Worm (Caenorhabditis elegans) whole organism, L1 larva: ENCODE data around the gene srh-95.
A peak's percentile ranks its signal among the peaks of the same experiment; 100 is the strongest.

ENCODE experiments used
- C16A3.4 ChIP-seq: fragments of 150-350 bp; optimal IDR thresholded peaks from 2 replicates; lab custom pipeline; 2014; ENCODE audit warnings: missing biosample characterization, missing genetic modification characterization
- Y116A8C.19 ChIP-seq: sonication (generic microtip); optimal IDR thresholded peaks from 2 replicates; lab custom pipeline; 2016; ENCODE audit warnings: missing compliant biosample characterization, missing genetic modification characterization, borderline replicate concordance
- aha-1 ChIP-seq: fragments of 150-350 bp; optimal IDR thresholded peaks from 2 replicates; lab custom pipeline; 2014; ENCODE audit warnings: missing biosample characterization, missing genetic modification characterization
- ama-1 ChIP-seq: fragments of 150-350 bp; optimal IDR thresholded peaks from 2 replicates; lab custom pipeline; 2014
- blmp-1 ChIP-seq: fragments of 150-350 bp; optimal IDR thresholded peaks from 2 replicates; lab custom pipeline; 2014; ENCODE audit warnings: missing biosample characterization, missing genetic modification characterization
- ceh-63 ChIP-seq: fragments of 200-800 bp; sonication (Bioruptor generic); optimal IDR thresholded peaks from 2 replicates; lab custom pipeline; 2018; ENCODE audit warnings: mild to moderate bottlenecking, missing genetic modification characterization, missing compliant biosample characterization
- ceh-88 ChIP-seq: fragments of 200-800 bp; sonication (Bioruptor generic); IDR thresholded peaks from 2 replicates; pipeline ENCODE4 v1.3.6; 2022; ENCODE audit warnings: missing genetic modification characterization, missing compliant biosample characterization
- ceh-90 ChIP-seq: sonication (generic microtip); optimal IDR thresholded peaks from 2 replicates; lab custom pipeline; 2016; ENCODE audit warnings: missing genetic modification characterization, missing compliant biosample characterization
- dpl-1 ChIP-seq, 3 experiments: fragments of 150-350 bp in 2 of 3; sonication (generic microtip) in 1 of 3; optimal IDR thresholded peaks; 2 replicates each; lab custom pipeline; 2014 to 2017; ENCODE audit warnings: missing biosample characterization in 3 of 3, missing genetic modification characterization in 3 of 3, missing genetic modification reagents in 3 of 3
- dsc-1 ChIP-seq: sonication (generic microtip); optimal IDR thresholded peaks from 2 replicates; lab custom pipeline; 2016; ENCODE audit warnings: mild to moderate bottlenecking, missing genetic modification characterization, missing compliant biosample characterization
- efl-3 ChIP-seq: fragments of 200-800 bp; sonication (Bioruptor generic); optimal IDR thresholded peaks from 2 replicates; lab custom pipeline; 2018; ENCODE audit warnings: mild to moderate bottlenecking, missing genetic modification characterization, missing compliant biosample characterization
- elt-2 ChIP-seq: sonication (generic microtip); optimal IDR thresholded peaks from 2 replicates; lab custom pipeline; 2016; ENCODE audit warnings: missing genetic modification characterization, mild to moderate bottlenecking, inconsistent platforms, missing compliant biosample characterization, missing genetic modification reagents
- ets-5 ChIP-seq: fragments of 200-800 bp; sonication (Bioruptor generic); IDR thresholded peaks from 2 replicates; pipeline ENCODE4 v1.3.6; 2022; ENCODE audit warnings: missing genetic modification characterization, missing compliant biosample characterization
- fkh-4 ChIP-seq: sonication (generic microtip); optimal IDR thresholded peaks from 2 replicates; lab custom pipeline; 2016; ENCODE audit warnings: missing compliant biosample characterization, missing genetic modification characterization, borderline replicate concordance
- grh-1 ChIP-seq: fragments of 200-800 bp; sonication (Bioruptor generic); IDR thresholded peaks from 2 replicates; pipeline ENCODE4 v1.3.6; 2022; ENCODE audit warnings: missing genetic modification reagents, missing genetic modification characterization, missing compliant biosample characterization
- hlh-17 ChIP-seq: fragments of 200-800 bp; sonication (Bioruptor generic); optimal IDR thresholded peaks from 2 replicates; lab custom pipeline; 2018; ENCODE audit warnings: missing genetic modification characterization, mild to moderate bottlenecking, missing compliant biosample characterization, moderate library complexity, borderline replicate concordance
- hlh-4 ChIP-seq: sonication (generic microtip); optimal IDR thresholded peaks from 2 replicates; lab custom pipeline; 2016; ENCODE audit warnings: mild to moderate bottlenecking, missing genetic modification characterization, missing compliant biosample characterization
- hpl-2 ChIP-seq: fragments of 150-350 bp; optimal IDR thresholded peaks from 2 replicates; lab custom pipeline; 2014; ENCODE audit warnings: missing biosample characterization, missing genetic modification reagents, missing genetic modification characterization
- jun-1 ChIP-seq: fragments of 150-350 bp; optimal IDR thresholded peaks from 2 replicates; lab custom pipeline; 2014; ENCODE audit warnings: missing biosample characterization, missing genetic modification reagents, missing genetic modification characterization
- lin-15B ChIP-seq: fragments of 150-350 bp; sonication (generic microtip); optimal IDR thresholded peaks from 3 replicates; lab custom pipeline; 2014; ENCODE audit warnings: missing biosample characterization, missing genetic modification characterization
- lin-35 ChIP-seq, 2 experiments: fragments of 150-350 bp; optimal IDR thresholded peaks; 2 replicates each; lab custom pipeline; 2014; ENCODE audit warnings: missing biosample characterization in 2 of 2, missing genetic modification characterization in 2 of 2, missing genetic modification reagents in 2 of 2
- mep-1 ChIP-seq: fragments of 150-350 bp; optimal IDR thresholded peaks from 2 replicates; lab custom pipeline; 2014; ENCODE audit warnings: missing biosample characterization, missing genetic modification characterization
- nhr-20 ChIP-seq: sonication (generic microtip); optimal IDR thresholded peaks from 2 replicates; lab custom pipeline; 2016; ENCODE audit warnings: mild to moderate bottlenecking, missing genetic modification characterization, missing compliant biosample characterization
- nhr-47 ChIP-seq: sonication (generic microtip); optimal IDR thresholded peaks from 2 replicates; lab custom pipeline; 2016; ENCODE audit warnings: mild to moderate bottlenecking, missing genetic modification characterization, moderate library complexity, missing compliant biosample characterization
- nhr-76 ChIP-seq: sonication (generic microtip); optimal IDR thresholded peaks from 2 replicates; lab custom pipeline; 2017; ENCODE audit warnings: missing biosample characterization, missing genetic modification characterization
- nhr-84 ChIP-seq: sonication (generic microtip); optimal IDR thresholded peaks from 2 replicates; lab custom pipeline; 2017; ENCODE audit warnings: missing biosample characterization, missing genetic modification characterization
- nhr-85 ChIP-seq: sonication (generic microtip); peaks from one replicate; lab custom pipeline; 2016; ENCODE audit warnings: missing genetic modification characterization, inconsistent platforms, missing compliant biosample characterization
- nhr-90 ChIP-seq: sonication (generic microtip); optimal IDR thresholded peaks from 2 replicates; lab custom pipeline; 2016; ENCODE audit warnings: mild to moderate bottlenecking, missing genetic modification characterization, missing compliant biosample characterization; ENCODE audit not compliant: poor library complexity
- pax-3 ChIP-seq: fragments of 200-800 bp; sonication (Bioruptor generic); optimal IDR thresholded peaks from 2 replicates; lab custom pipeline; 2018; ENCODE audit warnings: mild to moderate bottlenecking, missing genetic modification characterization, moderate library complexity, missing compliant biosample characterization
- pqm-1 ChIP-seq: sonication (generic microtip); optimal IDR thresholded peaks from 3 replicates; lab custom pipeline; 2017; ENCODE audit warnings: missing biosample characterization, missing genetic modification characterization
- rnt-1 ChIP-seq: sonication (generic microtip); optimal IDR thresholded peaks from 2 replicates; lab custom pipeline; 2016; ENCODE audit warnings: mild to moderate bottlenecking, missing genetic modification characterization, moderate library complexity, missing compliant biosample characterization
- skn-1 ChIP-seq: fragments of 150-350 bp; optimal IDR thresholded peaks from 2 replicates; lab custom pipeline; 2014; ENCODE audit warnings: missing biosample characterization, missing genetic modification characterization
- tbx-2 ChIP-seq: sonication (generic microtip); optimal IDR thresholded peaks from 2 replicates; lab custom pipeline; 2016; ENCODE audit warnings: missing genetic modification characterization, missing compliant biosample characterization
- tlp-1 ChIP-seq: fragments of 150-350 bp; optimal IDR thresholded peaks from 2 replicates; lab custom pipeline; 2014; ENCODE audit warnings: missing biosample characterization, missing genetic modification characterization
- unc-86 ChIP-seq: sonication (generic microtip); optimal IDR thresholded peaks from 2 replicates; lab custom pipeline; 2016; ENCODE audit warnings: missing genetic modification characterization, missing compliant biosample characterization
- vab-15 ChIP-seq: sonication (generic microtip); optimal IDR thresholded peaks from 2 replicates; lab custom pipeline; 2017; ENCODE audit warnings: missing genotype, mild to moderate bottlenecking, missing genetic modification characterization, missing compliant biosample characterization
- zip-4 ChIP-seq: fragments of 200-800 bp; sonication (Bioruptor generic); optimal IDR thresholded peaks from 2 replicates; lab custom pipeline; 2018; ENCODE audit warnings: mild to moderate bottlenecking, missing genetic modification characterization, moderate library complexity, missing compliant biosample characterization
- ztf-11 ChIP-seq, 2 experiments: sonication (generic microtip); optimal IDR thresholded peaks; 2 replicates each; lab custom pipeline; 2016 to 2017; ENCODE audit warnings: missing genetic modification characterization in 2 of 2, missing biosample characterization in 1 of 2, missing compliant biosample characterization in 1 of 2
- ztf-4 ChIP-seq: fragments of 150-350 bp; optimal IDR thresholded peaks from 2 replicates; lab custom pipeline; 2014; ENCODE audit warnings: missing biosample characterization, missing genetic modification characterization

The srh-95 gene

DNA sequence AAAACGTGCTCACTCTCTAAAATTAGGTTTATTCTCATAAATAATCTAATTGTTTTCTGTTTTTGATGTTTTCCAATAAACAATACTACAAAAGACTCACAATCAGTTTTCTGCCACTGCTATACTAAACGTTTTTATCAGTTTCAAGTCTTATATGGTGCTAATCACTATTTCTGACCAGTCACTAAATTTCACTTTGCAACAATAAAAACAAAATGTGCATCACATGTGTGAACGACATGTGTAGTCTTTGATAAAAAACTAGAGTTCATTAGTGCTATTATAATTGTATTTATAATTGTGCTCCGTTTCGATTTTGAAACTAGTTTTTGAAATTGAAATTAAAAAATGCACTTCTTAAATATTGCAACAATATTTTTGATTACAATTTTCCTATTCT lies 31.2 kb downstream of the srh-95 start, which contains the start of gene cyp-37B1:
cyp-37B1 (plus strand) TSS at position 199 of the 400 bp plus-strand sequence.
- TF ChIP-seq nhr-20: peak; percentile 59
- no peak for TF ChIP-seq aha-1 (tag; lab: Kevin White, UChicago)
- no peak for TF ChIP-seq pqm-1 (tag; lab: Kevin White, UChicago)
- TF ChIP-seq nhr-90 (tag; lab: Kevin White, UChicago): peak; percentile 38
- peak in 1 of 2 experiments; percentile 34 for TF ChIP-seq lin-35 (GFP tag; optimal IDR thresholded peaks at IDR 0.05; lab: Kevin White, UChicago)
- peak; percentile 95 for TF ChIP-seq elt-2 (tag; lab: Kevin White, UChicago)
- TF ChIP-seq, all 84 proteins: peak for 4

DNA sequence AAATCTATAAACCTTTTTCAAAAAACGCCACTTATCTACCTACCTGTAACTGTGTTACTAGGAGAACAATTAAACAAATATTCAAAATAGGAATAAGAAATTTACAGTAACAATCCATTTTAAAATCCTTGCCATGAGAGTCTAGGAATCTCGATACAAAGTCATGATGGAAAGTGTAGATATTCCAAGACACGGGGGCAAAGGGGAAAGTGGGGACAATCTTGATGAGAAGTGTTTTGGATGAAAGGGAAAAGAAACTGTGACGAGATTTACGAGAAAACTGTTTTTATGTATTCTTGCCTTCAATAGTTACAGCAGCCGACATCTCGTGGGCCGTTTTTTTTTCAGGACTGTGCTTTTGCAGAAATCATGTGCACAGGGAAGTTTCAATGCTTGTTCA lies 35.5 kb downstream of the srh-95 start, which contains the start of gene F28G4.2:
F28G4.2 (minus strand) TSS at position 175 of the 400 bp plus-strand sequence.
- TF ChIP-seq hpl-2 (no peak), blmp-1 (tag; lab: Kevin White, UChicago) (peak; percentile 78)

DNA sequence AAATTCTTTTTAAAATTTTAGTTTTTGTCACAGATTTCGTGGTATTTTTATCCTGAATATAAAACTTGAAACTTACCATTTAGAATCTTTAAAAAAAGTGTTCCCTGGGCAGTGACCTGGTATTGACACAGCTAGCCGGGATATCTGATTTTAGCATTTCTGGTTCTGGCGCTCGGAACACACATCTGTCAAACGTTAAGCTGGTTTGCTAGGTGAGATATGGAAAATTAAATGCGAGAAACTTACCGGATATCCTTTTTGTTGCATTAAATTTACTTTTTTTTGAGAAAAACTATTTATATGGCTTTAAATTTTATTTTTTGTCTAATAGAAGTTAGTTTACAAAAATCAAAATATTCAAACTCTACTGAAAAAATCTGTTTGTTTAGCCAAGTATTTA lies 39.1 kb downstream of the srh-95 start, which contains the start of gene F28G4.4:
F28G4.4 (minus strand) TSS at position 101 of the 400 bp plus-strand sequence.
- TF ChIP-seq tlp-1 (tag; lab: Kevin White, UChicago) (no peak), skn-1 (tag; lab: Kevin White, UChicago) (no peak), mep-1 (tag; lab: Kevin White, UChicago) (no peak), unc-86 (tag; lab: Kevin White, UChicago) (no peak), ceh-63 (GFP tag; lab: Kevin White, UChicago) (no peak), rnt-1 (tag; lab: Kevin White, UChicago) (no peak), hlh-4 (tag; lab: Kevin White, UChicago) (no peak), dpl-1 (GFP tag; optimal IDR thresholded peaks at IDR 0.05; lab: Kevin White, UChicago) (no peak), vab-15 (tag; lab: Kevin White, UChicago) (no peak), elt-2 (tag; lab: Kevin White, UChicago) (no peak), ztf-4 (tag; lab: Kevin White, UChicago) (no peak), efl-3 (GFP tag; lab: Kevin White, UChicago) (no peak)

DNA sequence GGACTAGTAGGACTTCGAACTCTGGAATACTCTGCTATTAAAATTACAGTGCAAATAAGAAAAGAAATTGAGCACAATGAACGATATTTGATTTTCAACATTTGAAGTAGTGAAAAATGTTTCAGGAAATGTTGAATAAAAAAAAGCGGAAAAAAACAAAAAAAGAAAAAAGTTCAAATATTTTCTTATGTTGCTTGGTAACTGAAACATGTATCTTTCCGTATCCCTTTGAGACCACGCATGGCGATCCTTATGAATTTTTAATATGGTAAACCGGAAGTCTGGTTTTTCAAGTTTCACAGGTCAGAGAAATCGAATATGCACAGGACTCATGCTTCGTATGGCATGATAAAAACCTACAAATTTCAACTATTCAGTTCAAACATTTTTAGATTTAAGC lies 40.9 kb downstream of the srh-95 start, which contains the start of gene F28G4.3:
F28G4.3 (minus strand) TSS at position 101 of the 400 bp plus-strand sequence.
- TF ChIP-seq ceh-63 (GFP tag; lab: Kevin White, UChicago): no peak
- no peak for TF ChIP-seq nhr-85 (tag; lab: Kevin White, UChicago)
- TF ChIP-seq nhr-84 (tag; lab: Kevin White, UChicago): no peak

DNA sequence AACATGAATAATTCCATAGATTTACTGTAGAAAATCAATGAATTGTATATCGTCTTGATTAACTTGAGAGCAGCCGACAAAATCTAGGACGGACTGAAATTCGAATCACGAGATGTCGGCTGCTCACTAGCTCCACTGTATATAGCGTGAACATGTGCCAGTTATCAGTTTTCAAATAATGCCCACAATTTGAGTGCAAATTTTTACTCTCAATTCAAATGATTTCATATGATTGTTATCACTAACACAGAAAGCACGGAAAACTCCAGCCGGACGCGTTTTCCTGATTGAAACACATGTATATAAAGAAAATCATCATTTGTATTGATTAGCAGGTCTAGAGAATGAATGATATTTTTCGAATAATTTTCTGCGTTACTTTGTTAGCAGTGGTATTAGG lies 45.7 kb downstream of the srh-95 start, which contains the start of gene oac-5:
oac-5 (plus strand) TSS at position 301 of the 400 bp plus-strand sequence.
- TF ChIP-seq dsc-1 (no peak), elt-2 (tag; lab: Kevin White, UChicago) (peak; percentile 23)

DNA sequence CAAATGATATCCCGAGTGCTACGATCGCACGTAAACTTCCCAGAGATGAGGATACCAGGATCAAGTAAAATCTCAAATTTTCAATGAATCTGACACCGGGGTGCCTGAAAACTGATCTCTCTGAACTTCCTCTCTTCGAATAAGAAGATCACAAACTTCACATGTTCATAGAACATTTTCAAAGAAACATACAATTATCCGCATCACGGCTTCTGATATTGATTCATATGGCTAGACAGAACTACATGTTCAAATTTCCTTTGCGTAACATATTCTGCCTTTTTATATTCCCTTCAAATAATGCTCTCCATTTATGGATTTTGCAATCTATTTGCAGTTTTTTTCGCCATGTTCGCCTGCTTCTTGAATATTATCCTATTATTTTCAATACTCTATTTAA lies 50.4 kb downstream of the srh-95 start, which contains the start of gene srbc-83:
srbc-83 (plus strand) TSS at position 301 of the 400 bp plus-strand sequence.
- TF ChIP-seq ceh-88 (no peak), ztf-11 (tag; optimal IDR thresholded peaks at IDR 0.05; lab: Kevin White, UChicago) (no peak), zip-4 (GFP tag; lab: Kevin White, UChicago) (no peak), fkh-4 (no peak), nhr-47 (tag; lab: Kevin White, UChicago) (no peak), ets-5 (GFP tag; lab: Robert Waterston, UW) (no peak), Y116A8C.19 (tag; lab: Kevin White, UChicago) (no peak), unc-86 (tag; lab: Kevin White, UChicago) (no peak), ama-1 (lab: Kevin White, UChicago) (no peak), hlh-17 (GFP tag; lab: Kevin White, UChicago) (no peak), ceh-63 (GFP tag; lab: Kevin White, UChicago) (no peak), C16A3.4 (tag; lab: Kevin White, UChicago) (no peak), ceh-90 (tag; lab: Kevin White, UChicago) (no peak), pax-3 (tag; lab: Kevin White, UChicago) (no peak), tbx-2 (tag; lab: Kevin White, UChicago) (no peak), grh-1 (no peak), jun-1 (tag; lab: Kevin White, UChicago) (no peak), nhr-76 (tag; lab: Kevin White, UChicago) (no peak), lin-15B (tag; lab: Kevin White, UChicago) (no peak)
- TF ChIP-seq, all 84 proteins: peak for 0
